Worm (Caenorhabditis elegans): ENCODE measurements around the gene del-5.
A peak's percentile ranks its signal among the peaks of the same experiment; 100 is the strongest.

del-5 gene

DNA sequence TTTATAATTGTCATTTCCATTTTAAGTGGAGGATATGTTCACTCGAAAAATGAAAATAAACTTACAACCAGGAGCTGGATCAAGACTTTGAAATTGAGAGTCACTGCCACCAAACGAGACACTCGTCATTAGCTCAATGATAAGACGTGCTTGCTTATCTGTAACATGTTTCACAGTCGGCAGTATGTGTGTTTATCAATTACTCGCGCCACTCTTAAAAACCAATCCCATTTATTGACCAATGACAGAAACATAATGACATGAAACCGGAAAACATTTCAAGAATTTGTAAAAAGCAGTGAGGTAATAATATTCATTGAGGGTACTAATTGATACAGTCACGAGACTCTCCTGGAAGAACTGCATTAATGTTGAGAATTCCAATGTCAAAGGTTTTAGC, at the start of gene del-5 (continued):
- TF ChIP-seq cey-2 (tag; optimal IDR thresholded peaks at IDR 0.05; ENCODE audit: borderline replicate concordance, insufficient read depth) (no peak), lin-29 (GFP tag; IDR thresholded peaks at IDR 0.05) (no peak), fkh-10 (GFP tag; optimal IDR thresholded peaks at IDR 0.05) (no peak), unc-39 (tag; optimal IDR thresholded peaks at IDR 0.05) (no peak), zip-2 (tag; optimal IDR thresholded peaks at IDR 0.05) (no peak), mep-1 (tag; optimal IDR thresholded peaks at IDR 0.05) (no peak), ztf-7 (tag; optimal IDR thresholded peaks at IDR 0.05) (peak; percentile 24), zfp-3 (GFP tag; conservative IDR thresholded peaks at IDR 0.05) (no peak), zip-11 (GFP tag; IDR thresholded peaks at IDR 0.05) (no peak), arid-1 (GFP tag; conservative IDR thresholded peaks at IDR 0.05) (no peak), mxl-3 (GFP tag; optimal IDR thresholded peaks at IDR 0.05) (peak; percentile 13), F49E8.2 (tag; optimal IDR thresholded peaks at IDR 0.05; ENCODE audit: borderline replicate concordance) (no peak), ceh-44 (GFP tag; IDR thresholded peaks at IDR 0.05) (no peak), ceh-82 (tag; optimal IDR thresholded peaks at IDR 0.05) (no peak), nhr-10 (tag; optimal IDR thresholded peaks at IDR 0.05) (no peak), Y75B8A.6 (GFP tag; IDR thresholded peaks at IDR 0.05) (no peak), nhr-237 (tag; optimal IDR thresholded peaks at IDR 0.05) (no peak), lin-13 (GFP tag; optimal IDR thresholded peaks at IDR 0.05) (no peak), hlh-30 (tag; optimal IDR thresholded peaks at IDR 0.05; ENCODE audit: insufficient read depth) (peak; percentile 16), T20F7.1 (GFP tag; optimal IDR thresholded peaks at IDR 0.05) (no peak), F26F4.8 (GFP tag; conservative IDR thresholded peaks at IDR 0.05) (no peak), dmd-9 (GFP tag; IDR thresholded peaks at IDR 0.05) (no peak), ztf-11 (tag; optimal IDR thresholded peaks at IDR 0.05) (no peak), egl-43 (GFP tag; IDR thresholded peaks at IDR 0.05) (no peak), spr-1 (tag; optimal IDR thresholded peaks at IDR 0.05) (no peak), ctbp-1 (GFP tag; IDR thresholded peaks at IDR 0.05) (no peak), sdz-12 (GFP tag; optimal IDR thresholded peaks at IDR 0.05) (no peak), hlh-11 (tag; optimal IDR thresholded peaks at IDR 0.05) (peak; percentile 73), nhr-102 (tag; optimal IDR thresholded peaks at IDR 0.05) (no peak), lin-15B (tag; optimal IDR thresholded peaks at IDR 0.05) (no peak), F10B5.3 (tag; optimal IDR thresholded peaks at IDR 0.05) (no peak), lir-3 (tag; optimal IDR thresholded peaks at IDR 0.05) (no peak), Y5F2A.4 (GFP tag; optimal IDR thresholded peaks at IDR 0.05) (no peak), pqm-1 (tag; optimal IDR thresholded peaks at IDR 0.05) (peak; percentile 89), F37D6.2 (tag; optimal IDR thresholded peaks at IDR 0.05) (no peak), snpc-1.2 (GFP tag; IDR thresholded peaks at IDR 0.05) (no peak), spr-3 (GFP tag; optimal IDR thresholded peaks at IDR 0.05) (no peak), lim-7 (GFP tag; IDR thresholded peaks at IDR 0.05) (no peak), Y105C5A.15 (GFP tag; IDR thresholded peaks at IDR 0.05) (no peak), saeg-2 (GFP tag; IDR thresholded peaks at IDR 0.05) (no peak), php-3 (GFP tag; IDR thresholded peaks at IDR 0.05) (peak; percentile 57; the same call in 1 of the 2 replicates), F44E2.7 (GFP tag; IDR thresholded peaks at IDR 0.05) (no peak), attf-4 (tag; optimal IDR thresholded peaks at IDR 0.05) (no peak)

DNA sequence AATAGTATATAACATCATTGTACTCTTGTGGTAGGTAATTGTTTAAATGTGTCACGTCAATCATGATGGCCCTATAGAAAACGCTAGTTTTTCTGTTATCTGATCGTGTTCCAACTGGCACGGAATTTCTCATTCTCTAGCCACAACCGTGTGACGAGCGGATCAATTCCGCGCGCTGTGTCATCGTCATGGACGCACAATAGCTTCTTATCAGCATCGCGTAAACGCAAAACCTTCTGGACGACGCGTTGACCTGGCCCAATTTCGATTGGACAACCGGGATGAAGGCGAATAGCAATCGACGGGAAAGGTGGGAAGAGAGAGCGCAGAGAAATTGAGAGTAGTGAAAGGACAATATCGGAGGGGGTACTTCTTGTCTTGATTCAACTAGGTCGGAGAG, 49.0 kb upstream of the del-5 start, which contains the start of gene lpr-3:
Gene lpr-3 (plus strand): TSS at position 374 of the 400 bp plus-strand sequence.
- TF ChIP-seq hlh-11 (tag; optimal IDR thresholded peaks at IDR 0.05) = peak; percentile 61
- peak; percentile 45 for TF ChIP-seq mxl-3 (GFP tag; optimal IDR thresholded peaks at IDR 0.05)
- TF ChIP-seq tag-97 (GFP tag; IDR thresholded peaks at IDR 0.05) = no peak
- TF ChIP-seq hlh-30 (tag; optimal IDR thresholded peaks at IDR 0.05; ENCODE audit: insufficient read depth) = peak; percentile 14
- TF ChIP-seq T20F7.1 (GFP tag; optimal IDR thresholded peaks at IDR 0.05) = no peak
- no peak for TF ChIP-seq F49E8.2 (tag; optimal IDR thresholded peaks at IDR 0.05; ENCODE audit: borderline replicate concordance)
- TF ChIP-seq hmg-1.1 (GFP tag; IDR thresholded peaks at IDR 0.05) = no peak
- no peak for TF ChIP-seq ceh-32 (tag; optimal IDR thresholded peaks at IDR 0.05; ENCODE audit: poor library complexity)
- peak; percentile 11 for TF ChIP-seq nhr-28 (tag; optimal IDR thresholded peaks at IDR 0.05)
- no peak for TF ChIP-seq nhr-77 (tag; optimal IDR thresholded peaks at IDR 0.05)

All from whole organism, L4 larva.